Fruit fly (Drosophila melanogaster) whole organism, embryonic: ENCODE results near the gene Nubpl.

Experiments used
- Asciz ChIP-seq: fragments of 200-800 bp; sonication (Bioruptor generic); optimal IDR thresholded peaks from 2 replicates; lab custom pipeline; 2017; ENCODE audit warnings: missing biosample characterization, mild to moderate bottlenecking, missing genetic modification characterization, missing genetic modification reagents
- Atf6 ChIP-seq: fragments of 200-800 bp; sonication (Bioruptor generic); IDR thresholded peaks from 2 replicates; pipeline ENCODE4 v1.3.6; 2022; ENCODE audit warnings: missing biosample characterization, missing genetic modification characterization
- B-H1 ChIP-seq: fragments of 200-800 bp; sonication (Bioruptor generic); IDR thresholded peaks from 3 replicates; pipeline ENCODE4 v1.3.6; 2022; ENCODE audit warnings: missing biosample characterization, missing genetic modification characterization
- BEAF-32 ChIP-seq: fragments of 200-800 bp; sonication (Bioruptor generic); optimal IDR thresholded peaks from 3 replicates; lab custom pipeline; 2017; ENCODE audit warnings: missing biosample characterization, missing genetic modification characterization, mild to moderate bottlenecking, moderate library complexity, missing genetic modification reagents
- CG10147 ChIP-seq: fragments of 200-800 bp; sonication (Bioruptor generic); optimal IDR thresholded peaks from 2 replicates; lab custom pipeline; 2019; ENCODE audit warnings: missing biosample characterization, mild to moderate bottlenecking, missing genetic modification characterization, moderate library complexity
- CG11456 ChIP-seq: fragments of 200-800 bp; sonication (Bioruptor generic); IDR thresholded peaks from 3 replicates; pipeline ENCODE4 v1.3.6; 2022; ENCODE audit warnings: missing biosample characterization, missing genetic modification characterization
- CG11696 ChIP-seq: fragments of 200-800 bp; sonication (Bioruptor generic); IDR thresholded peaks from 2 replicates; pipeline ENCODE4 v1.3.6; 2022; ENCODE audit warnings: missing biosample characterization, missing genetic modification characterization
- CG12071 ChIP-seq: fragments of 200-800 bp; sonication (Bioruptor generic); optimal IDR thresholded peaks from 3 replicates; lab custom pipeline; 2018; ENCODE audit warnings: missing biosample characterization, mild to moderate bottlenecking, missing genetic modification characterization
- CG12155 ChIP-seq: fragments of 200-800 bp; sonication (Bioruptor generic); optimal IDR thresholded peaks from 3 replicates; lab custom pipeline; 2016; ENCODE audit warnings: missing biosample characterization, missing genetic modification characterization
- CG1529 ChIP-seq: fragments of 200-800 bp; sonication (Bioruptor generic); optimal IDR thresholded peaks from 3 replicates; lab custom pipeline; 2018; ENCODE audit warnings: missing biosample characterization, missing genetic modification characterization
- CG15601 ChIP-seq: fragments of 200-800 bp; sonication (Bioruptor generic); optimal IDR thresholded peaks from 3 replicates; lab custom pipeline; 2019; ENCODE audit warnings: missing biosample characterization, mild to moderate bottlenecking, missing genetic modification characterization, moderate library complexity
- CG1603 ChIP-seq: fragments of 200-800 bp; sonication (Bioruptor generic); optimal IDR thresholded peaks from 2 replicates; lab custom pipeline; 2019; ENCODE audit warnings: missing biosample characterization, mild to moderate bottlenecking, missing genetic modification characterization, moderate library complexity
- CG16813 ChIP-seq: fragments of 200-800 bp; sonication (Bioruptor generic); IDR thresholded peaks from 3 replicates; pipeline ENCODE4 v1.3.6; 2022; ENCODE audit warnings: missing biosample characterization, missing genetic modification characterization; ENCODE audit not compliant: partially characterized antibody
- CG17186 ChIP-seq: fragments of 200-800 bp; sonication (Bioruptor generic); optimal IDR thresholded peaks from 3 replicates; lab custom pipeline; 2017; ENCODE audit warnings: missing biosample characterization, missing genetic modification reagents, missing genetic modification characterization
- CG1792 ChIP-seq: fragments of 200-800 bp; sonication (Bioruptor generic); optimal IDR thresholded peaks from 2 replicates; lab custom pipeline; 2016; ENCODE audit warnings: missing biosample characterization, missing genetic modification characterization
- CG2199 ChIP-seq: fragments of 200-800 bp; sonication (Bioruptor generic); IDR thresholded peaks from 3 replicates; pipeline ENCODE4 v1.3.6; 2022; ENCODE audit warnings: missing biosample characterization, missing genetic modification characterization
- CG4730 ChIP-seq: fragments of 200-800 bp; sonication (Bioruptor generic); IDR thresholded peaks from 2 replicates; pipeline ENCODE4 v1.3.6; 2022; ENCODE audit warnings: missing biosample characterization, missing genetic modification characterization
- CG4820 ChIP-seq: fragments of 200-800 bp; sonication (Bioruptor generic); optimal IDR thresholded peaks from 3 replicates; lab custom pipeline; 2016; ENCODE audit warnings: missing biosample characterization, missing genetic modification characterization
- CG6175 ChIP-seq: fragments of 200-800 bp; sonication (Bioruptor generic); IDR thresholded peaks from 3 replicates; pipeline ENCODE4 v1.3.6; 2022; ENCODE audit warnings: missing biosample characterization, missing genetic modification characterization
- CG6854 ChIP-seq: fragments of 200-800 bp; sonication (Bioruptor generic); optimal IDR thresholded peaks from 3 replicates; lab custom pipeline; 2017; ENCODE audit warnings: missing biosample characterization, mild to moderate bottlenecking, missing genetic modification characterization
- CG9609 ChIP-seq: fragments of 200-800 bp; sonication (Bioruptor generic); optimal IDR thresholded peaks from 3 replicates; lab custom pipeline; 2016; ENCODE audit warnings: missing biosample characterization, missing genetic modification characterization
- CG9797 ChIP-seq: fragments of 200-800 bp; sonication (Bioruptor generic); optimal IDR thresholded peaks from 3 replicates; lab custom pipeline; 2018; ENCODE audit warnings: missing biosample characterization, mild to moderate bottlenecking, missing genetic modification characterization
- Drgx ChIP-seq: fragments of 200-800 bp; sonication (Bioruptor generic); IDR thresholded peaks from 2 replicates; pipeline ENCODE4 v1.3.6; 2022; ENCODE audit warnings: missing biosample characterization, missing genetic modification characterization
- HLH54F ChIP-seq: fragments of 200-800 bp; sonication (Bioruptor generic); optimal IDR thresholded peaks from 3 replicates; lab custom pipeline; 2016; ENCODE audit warnings: missing biosample characterization, missing genetic modification characterization
- Mad ChIP-seq: fragments of 200-800 bp; sonication (Bioruptor generic); optimal IDR thresholded peaks from 2 replicates; lab custom pipeline; 2016; ENCODE audit warnings: missing biosample characterization, missing genetic modification characterization
- Med ChIP-seq: fragments of 200-800 bp; sonication (Bioruptor generic); peaks from one replicate; lab custom pipeline; 2016; ENCODE audit warnings: missing biosample characterization, missing genetic modification characterization, mild to moderate bottlenecking, inconsistent platforms, moderate library complexity
- Myb ChIP-seq: fragments of 200-800 bp; sonication (Bioruptor generic); optimal IDR thresholded peaks from 2 replicates; lab custom pipeline; 2016; ENCODE audit warnings: missing biosample characterization, missing genetic modification characterization
- NC2α ChIP-seq: fragments of 200-800 bp; sonication (Bioruptor generic); optimal IDR thresholded peaks from 2 replicates; lab custom pipeline; 2016; ENCODE audit warnings: missing biosample characterization, missing genetic modification characterization
- Nf-YC ChIP-seq: fragments of 200-800 bp; optimal IDR thresholded peaks from 3 replicates; lab custom pipeline; 2019; ENCODE audit warnings: missing biosample characterization, mild to moderate bottlenecking, missing genetic modification characterization, moderate library complexity
- Sry-δ ChIP-seq: fragments of 200-800 bp; sonication (Bioruptor generic); optimal IDR thresholded peaks from 2 replicates; lab custom pipeline; 2016; ENCODE audit warnings: missing biosample characterization, missing genetic modification characterization
- YL-1 ChIP-seq: fragments of 200-800 bp; sonication (Bioruptor generic); optimal IDR thresholded peaks from 3 replicates; lab custom pipeline; 2017; ENCODE audit warnings: missing biosample characterization, mild to moderate bottlenecking, missing genetic modification characterization
- ash1 ChIP-seq: fragments of 200-800 bp; sonication (Bioruptor generic); optimal IDR thresholded peaks from 2 replicates; lab custom pipeline; 2018; ENCODE audit warnings: missing biosample characterization, mild to moderate bottlenecking, missing genetic modification characterization
- bigmax ChIP-seq: fragments of 200-800 bp; sonication (Bioruptor generic); optimal IDR thresholded peaks from 2 replicates; lab custom pipeline; 2018; ENCODE audit warnings: missing biosample characterization, mild to moderate bottlenecking, missing genetic modification characterization
- chm ChIP-seq: fragments of 200-800 bp; sonication (Bioruptor generic); IDR thresholded peaks from 2 replicates; pipeline ENCODE4 v1.3.6; 2022; ENCODE audit warnings: missing biosample characterization, missing genetic modification characterization
- chn ChIP-seq: fragments of 200-800 bp; sonication (Bioruptor generic); optimal IDR thresholded peaks from 2 replicates; lab custom pipeline; 2016; ENCODE audit warnings: missing biosample characterization, missing genetic modification characterization
- crp ChIP-seq, 2 experiments: fragments of 200-800 bp; sonication (Bioruptor generic); optimal IDR thresholded peaks; 2 replicates in 1 of 2; 3 replicates in 1 of 2; lab custom pipeline; 2017; ENCODE audit warnings: missing biosample characterization in 2 of 2, missing genetic modification characterization in 2 of 2, mild to moderate bottlenecking in 1 of 2, moderate library complexity in 1 of 2
- da ChIP-seq: fragments of 200-800 bp; sonication (Bioruptor generic); optimal IDR thresholded peaks from 2 replicates; lab custom pipeline; 2016; ENCODE audit warnings: missing biosample characterization, missing genetic modification characterization
- danr ChIP-seq: fragments of 200-800 bp; sonication (Bioruptor generic); IDR thresholded peaks from 2 replicates; pipeline ENCODE4 v1.3.6; 2022; ENCODE audit warnings: missing biosample characterization, missing genetic modification characterization
- eve ChIP-seq, 2 experiments: fragments of >200 bp; optimal IDR thresholded peaks; 2 replicates each; lab custom pipeline; 2017; ENCODE audit warnings: missing biosample characterization in 2 of 2, missing genetic modification characterization in 2 of 2
- fd96Cb ChIP-seq: fragments of 200-800 bp; sonication (Bioruptor generic); optimal IDR thresholded peaks from 2 replicates; lab custom pipeline; 2018; ENCODE audit warnings: missing biosample characterization, mild to moderate bottlenecking, missing genetic modification characterization, moderate library complexity
- gem ChIP-seq: fragments of 200-800 bp; sonication (Bioruptor generic); optimal IDR thresholded peaks from 2 replicates; lab custom pipeline; 2019; ENCODE audit warnings: missing biosample characterization, mild to moderate bottlenecking, missing genetic modification characterization, moderate library complexity
- gfzf ChIP-seq: fragments of 200-800 bp; sonication (Bioruptor generic); optimal IDR thresholded peaks from 2 replicates; lab custom pipeline; 2016; ENCODE audit warnings: missing biosample characterization, mild to moderate bottlenecking, missing genetic modification characterization, moderate library complexity
- lbe ChIP-seq: fragments of 200-800 bp; sonication (Bioruptor generic); optimal IDR thresholded peaks from 2 replicates; lab custom pipeline; 2016; ENCODE audit warnings: missing biosample characterization, mild to moderate bottlenecking, missing genetic modification characterization
- maf-S ChIP-seq: fragments of 200-800 bp; sonication (Bioruptor generic); optimal IDR thresholded peaks from 2 replicates; lab custom pipeline; 2016; ENCODE audit warnings: missing biosample characterization, missing genetic modification characterization
- onecut ChIP-seq: fragments of 200-800 bp; sonication (Bioruptor generic); IDR thresholded peaks from 2 replicates; pipeline ENCODE4 v1.3.6; 2022; ENCODE audit warnings: missing biosample characterization, missing genetic modification characterization
- ranshi ChIP-seq: fragments of 200-800 bp; sonication (Bioruptor generic); IDR thresholded peaks from 2 replicates; pipeline ENCODE4 v1.3.6; 2022; ENCODE audit warnings: missing biosample characterization, missing genetic modification characterization
- scrt ChIP-seq: fragments of 200-800 bp; sonication (Bioruptor generic); optimal IDR thresholded peaks from 2 replicates; lab custom pipeline; 2018; ENCODE audit warnings: missing biosample characterization, mild to moderate bottlenecking, missing genetic modification characterization, moderate library complexity
- slbo ChIP-seq: fragments of 200-800 bp; sonication (Bioruptor generic); IDR thresholded peaks from 2 replicates; pipeline ENCODE4 v1.3.6; 2022; ENCODE audit warnings: missing biosample characterization, missing genetic modification characterization
- tin ChIP-seq: fragments of 200-800 bp; sonication (Bioruptor generic); optimal IDR thresholded peaks from 3 replicates; lab custom pipeline; 2016; ENCODE audit warnings: missing biosample characterization, missing genetic modification characterization
- trem ChIP-seq: fragments of 200-800 bp; optimal IDR thresholded peaks from 3 replicates; lab custom pipeline; 2019; ENCODE audit warnings: missing biosample characterization, mild to moderate bottlenecking, missing genetic modification characterization, moderate library complexity
- wdn ChIP-seq: fragments of 200-800 bp; sonication (Bioruptor generic); IDR thresholded peaks from 2 replicates; pipeline ENCODE4 v1.3.6; 2022; ENCODE audit warnings: missing biosample characterization, missing genetic modification characterization
- wek ChIP-seq: fragments of 200-800 bp; sonication (Bioruptor generic); optimal IDR thresholded peaks from 3 replicates; lab custom pipeline; 2018; ENCODE audit warnings: missing biosample characterization, mild to moderate bottlenecking, missing genetic modification characterization, moderate library complexity

Nubpl gene

dm6 chr2L:22239611-22240219, at the start of gene Nubpl (continued):
- TF ChIP-seq chn (no peak), Sry-δ (GFP tag; lab: Kevin White, UChicago) (peak; percentile 41), CG9609 (GFP tag; lab: Kevin White, UChicago) (no peak), gem (no peak), trem (tag; lab: Kevin White, UChicago) (peak; percentile 55), danr (no peak), chm (GFP tag; lab: Robert Waterston, UW) (no peak), Med (GFP tag; lab: Kevin White, UChicago) (no peak), eve (GFP tag; optimal IDR thresholded peaks at IDR 0.05; lab: Kevin White, UChicago) (no peak), Mad (GFP tag; lab: Kevin White, UChicago) (no peak), CG1603 (tag; lab: Kevin White, UChicago) (peak; percentile 98), Nf-YC (tag; lab: Kevin White, UChicago) (no peak), CG4730 (GFP tag; lab: Robert Waterston, UW) (no peak), CG11696 (GFP tag; lab: Robert Waterston, UW) (no peak), wek (no peak), CG6854 (GFP tag; lab: Kevin White, UChicago) (no peak), CG9797 (no peak), CG4820 (GFP tag; lab: Kevin White, UChicago) (no peak), CG11456 (GFP tag; lab: Robert Waterston, UW) (no peak), CG6175 (GFP tag; lab: Robert Waterston, UW) (no peak), CG16813 (GFP tag; lab: Robert Waterston, UW) (no peak), Myb (GFP tag; lab: Kevin White, UChicago) (no peak), ranshi (GFP tag; lab: Robert Waterston, UW) (no peak), onecut (GFP tag; lab: Robert Waterston, UW) (no peak), CG2199 (0 out of 3 replicates have a peak, but pooled peaks have one; percentile 32), slbo (GFP tag; lab: Robert Waterston, UW) (no peak), CG15601 (tag; lab: Kevin White, UChicago) (no peak), HLH54F (GFP tag; lab: Kevin White, UChicago) (no peak), B-H1 (GFP tag; lab: Robert Waterston, UW) (no peak), wdn (GFP tag; lab: Robert Waterston, UW) (no peak), da (GFP tag; lab: Kevin White, UChicago) (no peak), NC2α (GFP tag; lab: Kevin White, UChicago) (no peak), CG12071 (GFP tag; lab: Kevin White, UChicago) (no peak), CG12155 (GFP tag; lab: Kevin White, UChicago) (no peak), Asciz (no peak), ash1 (GFP tag; lab: Kevin White, UChicago) (no peak), bigmax (no peak), fd96Cb (no peak), YL-1 (GFP tag; lab: Kevin White, UChicago) (peak; percentile 13), tin (GFP tag; lab: Kevin White, UChicago) (no peak), CG1792 (GFP tag; lab: Kevin White, UChicago) (no peak), maf-S (GFP tag; lab: Kevin White, UChicago) (no peak), crp (GFP tag; optimal IDR thresholded peaks at IDR 0.05; lab: Kevin White, UChicago) (no peak), gfzf (GFP tag; lab: Kevin White, UChicago) (peak; percentile 41), Atf6 (GFP tag; lab: Robert Waterston, UW) (no peak), CG10147 (GFP tag; lab: Kevin White, UChicago) (no peak), CG1529 (GFP tag; lab: Kevin White, UChicago) (no peak), CG17186 (GFP tag; lab: Kevin White, UChicago) (peak; percentile 10), BEAF-32 (GFP tag; lab: Kevin White, UChicago) (peak; percentile 50), Drgx (GFP tag; lab: Robert Waterston, UW) (no peak), scrt (GFP tag; lab: Kevin White, UChicago) (no peak), lbe (no peak)
